Worm (Caenorhabditis elegans) whole organism, L4 larva: Measurements from ENCODE around the gene clec-140.

Experiments used
- F10B5.3 ChIP-seq: sonication (generic microtip); optimal IDR thresholded peaks from 2 replicates; lab custom pipeline; 2016; ENCODE audit warnings: mild to moderate bottlenecking, missing genetic modification characterization, missing compliant biosample characterization
- F49E8.2 ChIP-seq: sonication (generic microtip); optimal IDR thresholded peaks from 2 replicates; lab custom pipeline; 2016; ENCODE audit warnings: missing compliant biosample characterization, mild to moderate bottlenecking, missing genetic modification characterization, borderline replicate concordance
- R02D3.7 ChIP-seq: fragments of 150-350 bp; sonication (generic microtip); optimal IDR thresholded peaks from 3 replicates; lab custom pipeline; 2014; ENCODE audit warnings: missing biosample characterization, missing genetic modification characterization
- T26A8.4 ChIP-seq: fragments of 200-800 bp; sonication (Bioruptor generic); IDR thresholded peaks from 2 replicates; pipeline ENCODE4 v1.3.6; 2022; ENCODE audit warnings: missing genetic modification characterization, missing compliant biosample characterization
- Y105C5A.15 ChIP-seq: fragments of 200-800 bp; sonication (Bioruptor generic); IDR thresholded peaks from 2 replicates; pipeline ENCODE4 v1.3.6; 2022; ENCODE audit warnings: missing genetic modification characterization, missing compliant biosample characterization
- Y48G9A.11 ChIP-seq: fragments of 200-800 bp; sonication (Bioruptor generic); IDR thresholded peaks from 2 replicates; pipeline ENCODE4 v1.3.6; 2022; ENCODE audit warnings: missing genetic modification reagents, missing genetic modification characterization, missing compliant biosample characterization
- ZK337.2 ChIP-seq: fragments of 200-800 bp; sonication (Bioruptor generic); IDR thresholded peaks from 2 replicates; pipeline ENCODE4 v1.3.6; 2022; ENCODE audit warnings: missing genetic modification reagents, missing genetic modification characterization, missing compliant biosample characterization
- ZK546.5 ChIP-seq, 2 experiments: sonication (generic microtip); optimal IDR thresholded peaks; 2 replicates each; lab custom pipeline; 2017; ENCODE audit warnings: missing biosample characterization in 2 of 2, missing genetic modification characterization in 2 of 2
- aha-1 ChIP-seq: fragments of 150-350 bp; peaks from one replicate; lab custom pipeline; 2014; ENCODE audit warnings: missing biosample characterization, missing genetic modification characterization
- aly-2 ChIP-seq: sonication (generic microtip); optimal IDR thresholded peaks from 2 replicates; lab custom pipeline; 2018; ENCODE audit warnings: missing biosample characterization, missing genetic modification characterization
- arid-1 ChIP-seq: fragments of 200-800 bp; sonication (Bioruptor generic); conservative IDR thresholded peaks from 2 replicates; pipeline ENCODE4 v1.3.6; 2022; ENCODE audit warnings: missing genetic modification reagents, missing genetic modification characterization, missing compliant biosample characterization
- attf-4 ChIP-seq: sonication (generic microtip); optimal IDR thresholded peaks from 3 replicates; lab custom pipeline; 2017; ENCODE audit warnings: missing biosample characterization, missing genetic modification characterization
- ceh-82 ChIP-seq: sonication (generic microtip); optimal IDR thresholded peaks from 2 replicates; lab custom pipeline; 2017; ENCODE audit warnings: missing biosample characterization, missing genetic modification characterization
- ces-1 ChIP-seq: fragments of 150-350 bp; sonication (generic microtip); optimal IDR thresholded peaks from 4 replicates; lab custom pipeline; 2014; ENCODE audit warnings: missing biosample characterization, missing genetic modification reagents, missing genetic modification characterization
- ctbp-1 ChIP-seq: fragments of 200-800 bp; sonication (Bioruptor generic); IDR thresholded peaks from 2 replicates; pipeline ENCODE4 v1.3.6; 2022; ENCODE audit warnings: missing genetic modification reagents, missing genetic modification characterization, missing compliant biosample characterization
- daf-12 ChIP-seq: fragments of 150-350 bp; optimal IDR thresholded peaks from 2 replicates; lab custom pipeline; 2014; ENCODE audit warnings: missing biosample characterization, missing genetic modification reagents, missing genetic modification characterization
- daf-16 ChIP-seq, 3 experiments: sonication (generic microtip); optimal IDR thresholded peaks; 2 replicates each; lab custom pipeline; 2016 to 2017; ENCODE audit warnings: missing genetic modification characterization in 3 of 3, missing genetic modification reagents in 3 of 3, mild to moderate bottlenecking in 2 of 3, missing compliant biosample characterization in 2 of 3, missing biosample characterization in 1 of 3, moderate library complexity in 1 of 3
- daf-8 ChIP-seq: fragments of 200-800 bp; sonication (Bioruptor generic); IDR thresholded peaks from 2 replicates; pipeline ENCODE4 v1.3.6; 2022; ENCODE audit warnings: missing genetic modification characterization, missing compliant biosample characterization
- dmd-6 ChIP-seq: fragments of 200-800 bp; sonication (Bioruptor generic); IDR thresholded peaks from 2 replicates; pipeline ENCODE4 v1.3.6; 2022; ENCODE audit warnings: missing genetic modification reagents, missing genetic modification characterization, missing compliant biosample characterization
- dpl-1 ChIP-seq: fragments of 150-350 bp; optimal IDR thresholded peaks from 2 replicates; lab custom pipeline; 2014; ENCODE audit warnings: missing biosample characterization, missing genetic modification reagents, missing genetic modification characterization
- duxl-1 ChIP-seq: sonication (generic microtip); optimal IDR thresholded peaks from 2 replicates; lab custom pipeline; 2016; ENCODE audit warnings: mild to moderate bottlenecking, missing genetic modification characterization, moderate library complexity, missing compliant biosample characterization; ENCODE audit not compliant: poor library complexity
- dve-1 ChIP-seq: sonication (generic microtip); optimal IDR thresholded peaks from 2 replicates; lab custom pipeline; 2017; ENCODE audit warnings: antibody characterized with exemption, mild to moderate bottlenecking, missing genetic modification characterization, missing compliant biosample characterization; ENCODE audit not compliant: insufficient read depth
- hlh-11 ChIP-seq: fragments of 200-800 bp; sonication (Bioruptor generic); optimal IDR thresholded peaks from 2 replicates; lab custom pipeline; 2018; ENCODE audit warnings: mild to moderate bottlenecking, missing genetic modification characterization, missing compliant biosample characterization
- jun-1 ChIP-seq: fragments of 150-350 bp; optimal IDR thresholded peaks from 2 replicates; lab custom pipeline; 2014; ENCODE audit warnings: missing biosample characterization, missing genetic modification reagents, missing genetic modification characterization
- lin-1 ChIP-seq: fragments of 200-800 bp; sonication (Bioruptor generic); IDR thresholded peaks from 2 replicates; pipeline ENCODE4 v1.3.6; 2022; ENCODE audit warnings: missing genetic modification reagents, missing genetic modification characterization, missing compliant biosample characterization
- lin-38 ChIP-seq: fragments of 200-800 bp; sonication (Bioruptor generic); IDR thresholded peaks from 2 replicates; pipeline ENCODE4 v1.3.6; 2022; ENCODE audit warnings: missing genetic modification reagents, missing genetic modification characterization, missing compliant biosample characterization
- lsy-2 ChIP-seq, 2 experiments: fragments of 150-350 bp in 1 of 2; sonication (generic microtip) in 1 of 2; optimal IDR thresholded peaks; 2 replicates each; lab custom pipeline; 2014 to 2017; ENCODE audit warnings: missing biosample characterization in 2 of 2, missing genetic modification characterization in 2 of 2
- mdt-29 ChIP-seq: fragments of 200-800 bp; sonication (Bioruptor generic); IDR thresholded peaks from 2 replicates; pipeline ENCODE4 v1.3.6; 2022; ENCODE audit warnings: missing genetic modification reagents, missing genetic modification characterization, missing compliant biosample characterization
- mep-1 ChIP-seq: fragments of 150-350 bp; sonication (generic microtip); optimal IDR thresholded peaks from 3 replicates; lab custom pipeline; 2014; ENCODE audit warnings: missing biosample characterization, missing genetic modification characterization
- mes-2 ChIP-seq: sonication (generic microtip); optimal IDR thresholded peaks from 2 replicates; lab custom pipeline; 2016; ENCODE audit warnings: missing genotype, mild to moderate bottlenecking, missing genetic modification characterization, missing compliant biosample characterization; ENCODE audit not compliant: poor library complexity, severe bottlenecking
- nhr-102 ChIP-seq: sonication (generic microtip); optimal IDR thresholded peaks from 2 replicates; lab custom pipeline; 2016; ENCODE audit warnings: mild to moderate bottlenecking, missing genetic modification characterization, moderate library complexity, missing compliant biosample characterization
- nhr-11 ChIP-seq: fragments of 150-350 bp; optimal IDR thresholded peaks from 2 replicates; lab custom pipeline; 2014; ENCODE audit warnings: missing biosample characterization, missing genetic modification characterization
- nhr-28 ChIP-seq: fragments of 150-350 bp; optimal IDR thresholded peaks from 2 replicates; lab custom pipeline; 2014; ENCODE audit warnings: missing biosample characterization, missing genetic modification characterization
- nhr-48 ChIP-seq: sonication (generic microtip); optimal IDR thresholded peaks from 2 replicates; lab custom pipeline; 2016; ENCODE audit warnings: mild to moderate bottlenecking, missing genetic modification characterization, missing compliant biosample characterization
- nhr-6 ChIP-seq: fragments of 150-350 bp; optimal IDR thresholded peaks from 2 replicates; lab custom pipeline; 2014; ENCODE audit warnings: missing biosample characterization, missing genetic modification characterization
- nhr-76 ChIP-seq: fragments of 150-350 bp; optimal IDR thresholded peaks from 2 replicates; lab custom pipeline; 2014; ENCODE audit warnings: missing biosample characterization, missing genetic modification characterization
- pqm-1 ChIP-seq: sonication (generic microtip); optimal IDR thresholded peaks from 2 replicates; lab custom pipeline; 2017; ENCODE audit warnings: missing biosample characterization, missing genetic modification characterization
- saeg-2 ChIP-seq: fragments of 200-800 bp; sonication (Bioruptor generic); IDR thresholded peaks from 2 replicates; pipeline ENCODE4 v1.3.6; 2022; ENCODE audit warnings: missing genetic modification reagents, missing genetic modification characterization, missing compliant biosample characterization
- set-16 ChIP-seq: fragments of 200-800 bp; sonication (Bioruptor generic); IDR thresholded peaks from 2 replicates; pipeline ENCODE4 v1.3.6; 2022; ENCODE audit warnings: missing genetic modification reagents, missing genetic modification characterization, missing compliant biosample characterization
- skn-1 ChIP-seq: fragments of 150-350 bp; optimal IDR thresholded peaks from 2 replicates; lab custom pipeline; 2014; ENCODE audit warnings: missing biosample characterization, missing genetic modification characterization
- snpc-4 ChIP-seq: fragments of 150-350 bp; optimal IDR thresholded peaks from 2 replicates; lab custom pipeline; 2014; ENCODE audit warnings: missing biosample characterization, missing genetic modification characterization
- spr-1 ChIP-seq: sonication (generic microtip); optimal IDR thresholded peaks from 2 replicates; lab custom pipeline; 2016; ENCODE audit warnings: mild to moderate bottlenecking, missing genetic modification characterization, missing compliant biosample characterization
- unc-62 ChIP-seq, 3 experiments: fragments of 150-350 bp in 1 of 3; sonication (generic microtip); optimal IDR thresholded peaks in 2 of 3; peaks in 1 of 3; 1 replicate in 1 of 3; 2 replicates in 2 of 3; lab custom pipeline; 2014 to 2017; ENCODE audit warnings: missing biosample characterization in 3 of 3, missing genetic modification characterization in 3 of 3, missing genetic modification reagents in 3 of 3, missing genotype in 1 of 3
- zip-2 ChIP-seq: fragments of 150-350 bp; optimal IDR thresholded peaks from 2 replicates; lab custom pipeline; 2014; ENCODE audit warnings: missing biosample characterization, missing genetic modification characterization
- ztf-7 ChIP-seq: fragments of 150-350 bp; optimal IDR thresholded peaks from 2 replicates; lab custom pipeline; 2014; ENCODE audit warnings: missing biosample characterization, missing genetic modification characterization

The clec-140 gene

DNA sequence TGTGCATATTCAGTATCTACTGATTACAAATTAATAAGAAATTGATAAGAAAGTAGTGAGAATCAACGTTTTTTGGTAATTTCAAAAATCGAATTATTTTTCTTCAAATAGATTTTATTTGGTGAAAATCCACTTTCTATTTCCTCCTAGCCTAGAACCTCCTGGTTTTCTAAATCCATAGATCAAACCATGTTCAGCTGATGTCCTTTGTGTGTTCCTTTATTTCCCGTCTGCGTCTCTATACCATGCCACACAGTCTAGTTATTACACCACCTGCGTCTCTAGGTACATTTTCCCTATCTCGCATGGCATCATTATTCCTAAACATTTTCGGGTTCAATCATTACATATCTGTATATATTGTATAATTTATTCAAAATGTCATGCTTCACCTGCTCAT, 20.3 kb downstream of the clec-140 start, which contains the start of gene F10G7.5:
F10G7.5 (plus strand) TSS at position 286 of the 400 bp plus-strand sequence.
- TF ChIP-seq saeg-2 (GFP tag; lab: Robert Waterston, UW) (no peak), ces-1 (no peak), ceh-82 (tag; lab: Kevin White, UChicago) (no peak), lin-1 (GFP tag; lab: Robert Waterston, UW) (no peak), ZK337.2 (GFP tag; lab: Robert Waterston, UW) (no peak), set-16 (no peak), jun-1 (tag; lab: Kevin White, UChicago) (no peak), nhr-28 (tag; lab: Kevin White, UChicago) (peak; percentile 31), hlh-11 (tag; lab: Kevin White, UChicago) (peak; percentile 68), nhr-48 (peak; percentile 7), attf-4 (tag; lab: Kevin White, UChicago) (no peak), pqm-1 (tag; lab: Kevin White, UChicago) (peak; percentile 34)

DNA sequence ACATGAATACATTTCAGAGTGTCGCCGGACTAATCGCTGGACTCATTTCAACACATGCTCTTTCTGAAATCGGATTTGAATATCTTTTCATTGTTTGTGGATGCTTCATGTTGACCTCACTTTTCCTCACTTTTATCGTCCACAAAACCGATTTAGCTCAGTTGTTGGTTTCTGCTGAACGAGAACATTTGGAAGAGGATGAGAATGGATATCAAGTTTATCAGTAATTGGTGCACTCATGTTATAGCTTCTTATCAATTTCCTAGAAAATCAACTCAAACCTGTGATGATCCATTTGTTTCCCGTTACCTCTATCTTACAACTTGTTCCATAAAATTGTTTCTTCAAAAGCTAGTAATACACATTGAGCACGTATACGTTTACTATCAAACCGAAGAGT, 23.2 kb downstream of the clec-140 start:
- TF ChIP-seq aly-2 (no peak), daf-16 (GFP tag; optimal IDR thresholded peaks at IDR 0.05; lab: Kevin White, UChicago) (peak in 1 of 2 experiments; percentile 6), daf-16 (tag; optimal IDR thresholded peaks at IDR 0.05; lab: Kevin White, UChicago) (no peak), mes-2 (peak; percentile 7), aha-1 (tag; lab: Kevin White, UChicago) (peak; percentile 60), lin-38 (GFP tag; lab: Robert Waterston, UW) (peak; percentile 56), F49E8.2 (peak; percentile 47), arid-1 (peak; percentile 20; the same call in 1 of the 2 replicates), Y105C5A.15 (GFP tag; lab: Robert Waterston, UW) (0 out of 2 replicates have a peak, but pooled peaks have one; percentile 62), mdt-29 (GFP tag; lab: Robert Waterston, UW) (no peak), T26A8.4 (GFP tag; lab: Robert Waterston, UW) (peak; percentile 40; the same call in 1 of the 2 replicates)
- TF ChIP-seq, all 104 proteins: peak for 8

DNA sequence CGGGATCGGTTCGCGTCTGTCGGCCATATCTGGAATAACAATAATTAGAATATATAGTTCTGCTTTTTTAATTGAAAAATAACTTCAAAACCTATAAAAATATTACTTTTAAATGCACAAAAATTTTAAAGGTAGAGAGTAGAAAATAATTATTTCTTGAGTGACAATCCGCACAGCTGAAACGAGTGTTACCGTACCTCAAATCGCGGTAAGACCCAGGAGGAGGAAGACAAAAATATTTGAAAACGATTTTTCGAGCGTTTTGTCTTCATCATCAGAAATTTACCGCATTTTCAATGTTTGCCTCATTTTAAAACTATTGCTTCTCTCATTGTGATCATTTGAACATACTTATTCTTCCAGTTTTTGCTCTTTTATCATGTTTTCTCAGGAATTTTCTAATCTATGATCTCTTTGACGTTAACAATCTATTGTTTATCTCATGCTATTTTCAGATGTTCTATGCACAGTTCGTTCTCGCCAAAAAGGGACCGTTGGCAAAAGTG, 25.5 kb downstream of the clec-140 start, which contains the start of the genes rpn-5 and scc-1:
rpn-5 (minus strand) TSS at position 162 of the 506 bp plus-strand sequence.
scc-1 (plus strand) TSS at position 456 of the 506 bp plus-strand sequence.
- TF ChIP-seq dve-1 (tag; lab: Kevin White, UChicago) (peak; percentile 48), F10B5.3 (tag; lab: Kevin White, UChicago) (no peak), mep-1 (tag; lab: Kevin White, UChicago) (peak; percentile 67), nhr-76 (tag; lab: Kevin White, UChicago) (no peak), nhr-48 (no peak), snpc-4 (tag; lab: Kevin White, UChicago) (no peak), R02D3.7 (no peak), ctbp-1 (GFP tag; lab: Robert Waterston, UW) (no peak), lin-38 (GFP tag; lab: Robert Waterston, UW) (peak; percentile 71), daf-8 (no peak), Y48G9A.11 (no peak), saeg-2 (GFP tag; lab: Robert Waterston, UW) (no peak), Y105C5A.15 (GFP tag; lab: Robert Waterston, UW) (no peak), nhr-28 (tag; lab: Kevin White, UChicago) (peak; percentile 31), arid-1 (no peak), lsy-2 (tag; optimal IDR thresholded peaks at IDR 0.05; lab: Kevin White, UChicago) (peak; percentile 94 to 99), nhr-102 (tag; lab: Kevin White, UChicago) (peak; percentile 14), zip-2 (no peak), skn-1 (tag; lab: Kevin White, UChicago) (no peak), ztf-7 (no peak), duxl-1 (tag; lab: Kevin White, UChicago) (peak; percentile 25), mdt-29 (GFP tag; lab: Robert Waterston, UW) (no peak), pqm-1 (tag; lab: Kevin White, UChicago) (no peak), spr-1 (tag; lab: Kevin White, UChicago) (no peak), nhr-11 (peak; percentile 54), ceh-82 (tag; lab: Kevin White, UChicago) (no peak), daf-12 (tag; lab: Kevin White, UChicago) (no peak), dpl-1 (GFP tag; lab: Kevin White, UChicago) (peak; percentile 92), daf-16 (GFP tag; optimal IDR thresholded peaks at IDR 0.05; lab: Kevin White, UChicago) (no peak), daf-16 (tag; optimal IDR thresholded peaks at IDR 0.05; lab: Kevin White, UChicago) (peak; percentile 62), ZK546.5 (tag; optimal IDR thresholded peaks at IDR 0.05; lab: Kevin White, UChicago) (peak in 1 of 2 experiments; percentile 36), dmd-6 (no peak), unc-62 (GFP tag; optimal IDR thresholded peaks at IDR 0.05 in 1 of 2; lab: Kevin White, UChicago) (peak in 1 of 2 experiments; percentile 83), unc-62 (tag; optimal IDR thresholded peaks at IDR 0.05; lab: Kevin White, UChicago) (no peak), nhr-6 (tag; lab: Kevin White, UChicago) (peak; percentile 53), hlh-11 (tag; lab: Kevin White, UChicago) (peak; percentile 50)
